Fruit fly (Drosophila melanogaster) Kc167 (cell line): ENCODE results near the gene CG8952.

Source experiments
- Sin3A ChIP-seq: fragments of >200 bp; optimal IDR thresholded peaks from 2 replicates; lab custom pipeline; 2018; ENCODE audit warnings: missing external identifiers
- h ChIP-seq: fragments of >200 bp; optimal IDR thresholded peaks from 3 replicates; lab custom pipeline; 2018; ENCODE audit warnings: missing external identifiers
- insv ChIP-seq: fragments of >200 bp; optimal IDR thresholded peaks from 3 replicates; lab custom pipeline; 2018; ENCODE audit warnings: missing external identifiers
- psq ChIP-seq: fragments of >200 bp; optimal IDR thresholded peaks from 2 replicates; lab custom pipeline; 2017; ENCODE audit warnings: missing external identifiers

- TF ChIP-seq h (lab: Kevin White, UChicago) (no peak), psq (lab: Kevin White, UChicago) (no peak), Sin3A (lab: Kevin White, UChicago) (no peak), insv (lab: Kevin White, UChicago) (no peak)
These were observed 43.0 kb upstream of the CG8952 start, which contains the start of gene CG8509 for dm6 chrX:15809255-15809654.
